Fruit fly (Drosophila melanogaster): ENCODE data around the gene CG43391.
A peak's percentile ranks its signal among the peaks of the same experiment; 100 is the strongest.

The CG43391 gene

DNA sequence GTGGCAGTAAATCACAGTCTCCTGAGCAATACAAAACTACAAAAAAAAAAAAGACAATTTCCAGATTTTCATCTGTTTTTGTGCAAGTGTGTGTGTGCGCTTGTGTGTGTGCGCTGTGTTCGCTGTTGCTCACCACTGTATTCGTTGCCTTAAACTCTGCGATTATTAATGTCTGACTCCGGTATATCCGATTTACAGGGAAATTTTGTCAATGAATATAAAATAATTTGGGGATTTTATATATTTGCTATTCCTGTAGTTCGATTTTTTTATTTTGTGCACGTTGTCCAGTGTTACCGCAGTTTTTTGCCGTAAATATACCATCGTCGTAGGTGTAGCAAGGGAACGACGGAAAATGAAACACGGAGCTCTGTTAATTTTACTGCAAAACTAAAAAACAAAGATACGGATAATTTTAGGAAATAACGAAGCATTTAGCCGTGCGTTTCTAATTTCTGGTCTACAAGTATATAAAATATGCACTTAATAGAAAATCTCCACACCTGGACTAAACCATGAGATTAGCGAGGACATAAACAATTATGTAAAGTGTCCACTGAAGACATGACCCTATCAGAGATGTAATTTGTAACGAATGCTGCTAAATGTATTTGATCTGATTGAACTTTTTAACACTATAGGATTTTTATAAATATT lies 28.5 kb upstream of the CG43391 start, which contains the start of gene Duba (continued):
- TF ChIP-seq unpg (GFP tag; optimal IDR thresholded peaks at IDR 0.05) (no peak), tin (GFP tag; optimal IDR thresholded peaks at IDR 0.05) (no peak), CG4707 (GFP tag; optimal IDR thresholded peaks at IDR 0.05) (no peak), Fer3 (tag; optimal IDR thresholded peaks at IDR 0.05) (no peak), nau (GFP tag; optimal IDR thresholded peaks at IDR 0.05) (no peak), BtbVII (GFP tag; optimal IDR thresholded peaks at IDR 0.05) (no peak), wdn (GFP tag; IDR thresholded peaks at IDR 0.05) (no peak), tx (GFP tag; optimal IDR thresholded peaks at IDR 0.05) (no peak), CG10209 (GFP tag; optimal IDR thresholded peaks at IDR 0.05) (no peak), yki (optimal IDR thresholded peaks at IDR 0.05) (no peak), h (optimal IDR thresholded peaks at IDR 0.05) (no peak), Asciz (GFP tag; optimal IDR thresholded peaks at IDR 0.05) (no peak), p53 (GFP tag; optimal IDR thresholded peaks at IDR 0.05) (no peak), knrl (GFP tag; IDR thresholded peaks at IDR 0.05; ENCODE audit: partially characterized antibody) (0 out of 3 replicates have a peak, but pooled peaks have one; percentile 6), Opbp (GFP tag; IDR thresholded peaks at IDR 0.05; ENCODE audit: partially characterized antibody) (0 out of 3 replicates have a peak, but pooled peaks have one; percentile 28), D19B (GFP tag; optimal IDR thresholded peaks at IDR 0.05) (no peak), YL-1 (GFP tag; optimal IDR thresholded peaks at IDR 0.05) (peak; percentile 8), CrebB (tag; optimal IDR thresholded peaks at IDR 0.05) (no peak), NC2β (GFP tag; optimal IDR thresholded peaks at IDR 0.05) (no peak), CG11247 (GFP tag; IDR thresholded peaks at IDR 0.05) (no peak), TFAM (GFP tag; optimal IDR thresholded peaks at IDR 0.05) (no peak), CG31224 (GFP tag; IDR thresholded peaks at IDR 0.05) (no peak), CHES-1-like (GFP tag; optimal IDR thresholded peaks at IDR 0.05) (no peak), caup (GFP tag; optimal IDR thresholded peaks at IDR 0.05; ENCODE audit: severe bottlenecking) (no peak), Dip2 (GFP tag; IDR thresholded peaks at IDR 0.05) (no peak), zen (tag; optimal IDR thresholded peaks at IDR 0.05) (peak; percentile 10), Dad (GFP tag; optimal IDR thresholded peaks at IDR 0.05) (no peak), pan (optimal IDR thresholded peaks at IDR 0.05) (no peak), pan (GFP tag; optimal IDR thresholded peaks at IDR 0.05 in 1 of 2, IDR thresholded peaks at IDR 0.05 in 1 of 2) (no peak), zfh1 (GFP tag; IDR thresholded peaks at IDR 0.05) (no peak), Atf3 (GFP tag; optimal IDR thresholded peaks at IDR 0.05) (no peak), CG11696 (GFP tag; IDR thresholded peaks at IDR 0.05) (no peak), Sin3A (optimal IDR thresholded peaks at IDR 0.05) (no peak), disco-r (GFP tag; optimal IDR thresholded peaks at IDR 0.05) (no peak), Gsc (GFP tag; IDR thresholded peaks at IDR 0.05) (no peak), ap (GFP tag; IDR thresholded peaks at IDR 0.05) (no peak), CG8089 (GFP tag; optimal IDR thresholded peaks at IDR 0.05) (no peak), phol (tag; optimal IDR thresholded peaks at IDR 0.05) (peak; percentile 47), Lim3 (GFP tag; IDR thresholded peaks at IDR 0.05) (no peak), Dp (GFP tag; optimal IDR thresholded peaks at IDR 0.05) (peak; percentile 1), CG30431 (GFP tag; optimal IDR thresholded peaks at IDR 0.05) (no peak), CG4360 (GFP tag; IDR thresholded peaks at IDR 0.05) (no peak), CG6272 (GFP tag; IDR thresholded peaks at IDR 0.05) (no peak), psq (GFP tag; optimal IDR thresholded peaks at IDR 0.05) (no peak), CG7357 (GFP tag; IDR thresholded peaks at IDR 0.05) (peak; percentile 84), CG11560 (tag; IDR thresholded peaks at IDR 0.05) (no peak), CG3065 (GFP tag; optimal IDR thresholded peaks at IDR 0.05) (no peak), vvl (GFP tag; IDR thresholded peaks at IDR 0.05) (peak; percentile 41; the same call in 1 of the 2 replicates), CG1233 (GFP tag; optimal IDR thresholded peaks at IDR 0.05) (no peak), bab2 (GFP tag; optimal IDR thresholded peaks at IDR 0.05) (no peak), CG7556 (GFP tag; optimal IDR thresholded peaks at IDR 0.05) (no peak), odd (GFP tag; optimal IDR thresholded peaks at IDR 0.05) (no peak)
